Fruit fly (Drosophila melanogaster): ENCODE measurements around the gene Try29F.

- TF ChIP-seq Myc (optimal IDR thresholded peaks at IDR 0.05), result no peak
- no peak for TF ChIP-seq psq (optimal IDR thresholded peaks at IDR 0.05)
- no peak for TF ChIP-seq h (optimal IDR thresholded peaks at IDR 0.05)
- no peak for TF ChIP-seq Sin3A (optimal IDR thresholded peaks at IDR 0.05)
- no peak for TF ChIP-seq insv (optimal IDR thresholded peaks at IDR 0.05)
Measured at dm6 chr2L:8964657-8965056, 33.7 kb upstream of the Try29F start, which contains the start of gene CG32984.

Measured in Kc167 (cell line).